Worm (Caenorhabditis elegans) whole organism, L1 larva: ENCODE results near the gene B0336.7.

Source experiments
- C04F5.9 ChIP-seq: sonication (generic microtip); optimal IDR thresholded peaks from 2 replicates; lab custom pipeline; 2016; ENCODE audit warnings: missing genetic modification characterization, missing compliant biosample characterization
- C34B4.2 ChIP-seq: sonication (generic microtip); optimal IDR thresholded peaks from 2 replicates; lab custom pipeline; 2017; ENCODE audit warnings: mild to moderate bottlenecking, missing genetic modification characterization, missing compliant biosample characterization
- alr-1 ChIP-seq: fragments of 200-800 bp; sonication (Bioruptor generic); optimal IDR thresholded peaks from 2 replicates; lab custom pipeline; 2018; ENCODE audit warnings: borderline replicate concordance, mild to moderate bottlenecking, missing genetic modification characterization, missing compliant biosample characterization
- ama-1 ChIP-seq: fragments of 150-350 bp; optimal IDR thresholded peaks from 2 replicates; lab custom pipeline; 2014
- blmp-1 ChIP-seq: fragments of 150-350 bp; optimal IDR thresholded peaks from 2 replicates; lab custom pipeline; 2014; ENCODE audit warnings: missing biosample characterization, missing genetic modification characterization
- ceh-63 ChIP-seq: fragments of 200-800 bp; sonication (Bioruptor generic); optimal IDR thresholded peaks from 2 replicates; lab custom pipeline; 2018; ENCODE audit warnings: mild to moderate bottlenecking, missing genetic modification characterization, missing compliant biosample characterization
- ceh-88 ChIP-seq: fragments of 200-800 bp; sonication (Bioruptor generic); IDR thresholded peaks from 2 replicates; pipeline ENCODE4 v1.3.6; 2022; ENCODE audit warnings: missing genetic modification characterization, missing compliant biosample characterization
- ces-1 ChIP-seq: fragments of 150-350 bp; optimal IDR thresholded peaks from 2 replicates; lab custom pipeline; 2014; ENCODE audit warnings: missing biosample characterization, missing genetic modification reagents, missing genetic modification characterization
- dpl-1 ChIP-seq, 3 experiments: fragments of 150-350 bp in 2 of 3; sonication (generic microtip) in 1 of 3; optimal IDR thresholded peaks; 2 replicates each; lab custom pipeline; 2014 to 2017; ENCODE audit warnings: missing biosample characterization in 3 of 3, missing genetic modification characterization in 3 of 3, missing genetic modification reagents in 3 of 3
- efl-1 ChIP-seq, 4 experiments: fragments of 150-350 bp; optimal IDR thresholded peaks in 3 of 4; peaks in 1 of 4; 1 replicate in 1 of 4; 2 replicates in 3 of 4; lab custom pipeline; 2014; ENCODE audit warnings: missing biosample characterization in 2 of 4, missing genetic modification characterization in 2 of 4, missing genetic modification reagents in 2 of 4
- efl-3 ChIP-seq: fragments of 200-800 bp; sonication (Bioruptor generic); optimal IDR thresholded peaks from 2 replicates; lab custom pipeline; 2018; ENCODE audit warnings: mild to moderate bottlenecking, missing genetic modification characterization, missing compliant biosample characterization
- egl-13 ChIP-seq: sonication (generic microtip); optimal IDR thresholded peaks from 2 replicates; lab custom pipeline; 2016; ENCODE audit warnings: missing genotype, missing genetic modification reagents, missing genetic modification characterization, missing compliant biosample characterization
- elt-2 ChIP-seq: sonication (generic microtip); optimal IDR thresholded peaks from 2 replicates; lab custom pipeline; 2016; ENCODE audit warnings: missing genetic modification characterization, mild to moderate bottlenecking, inconsistent platforms, missing compliant biosample characterization, missing genetic modification reagents
- fkh-4 ChIP-seq: sonication (generic microtip); optimal IDR thresholded peaks from 2 replicates; lab custom pipeline; 2016; ENCODE audit warnings: missing compliant biosample characterization, missing genetic modification characterization, borderline replicate concordance
- fkh-8 ChIP-seq: sonication (generic microtip); optimal IDR thresholded peaks from 2 replicates; lab custom pipeline; 2016; ENCODE audit warnings: mild to moderate bottlenecking, missing genetic modification characterization, missing compliant biosample characterization
- grh-1 ChIP-seq: fragments of 200-800 bp; sonication (Bioruptor generic); IDR thresholded peaks from 2 replicates; pipeline ENCODE4 v1.3.6; 2022; ENCODE audit warnings: missing genetic modification reagents, missing genetic modification characterization, missing compliant biosample characterization
- hlh-17 ChIP-seq: fragments of 200-800 bp; sonication (Bioruptor generic); optimal IDR thresholded peaks from 2 replicates; lab custom pipeline; 2018; ENCODE audit warnings: missing genetic modification characterization, mild to moderate bottlenecking, missing compliant biosample characterization, moderate library complexity, borderline replicate concordance
- hlh-4 ChIP-seq: sonication (generic microtip); optimal IDR thresholded peaks from 2 replicates; lab custom pipeline; 2016; ENCODE audit warnings: mild to moderate bottlenecking, missing genetic modification characterization, missing compliant biosample characterization
- hpl-2 ChIP-seq: fragments of 150-350 bp; optimal IDR thresholded peaks from 2 replicates; lab custom pipeline; 2014; ENCODE audit warnings: missing biosample characterization, missing genetic modification reagents, missing genetic modification characterization
- lin-13 ChIP-seq: fragments of 150-350 bp; optimal IDR thresholded peaks from 2 replicates; lab custom pipeline; 2014; ENCODE audit warnings: missing biosample characterization, missing genetic modification reagents, missing genetic modification characterization
- lin-14 ChIP-seq: fragments of 200-800 bp; sonication (Bioruptor generic); optimal IDR thresholded peaks from 2 replicates; lab custom pipeline; 2018; ENCODE audit warnings: mild to moderate bottlenecking, missing genetic modification characterization, moderate library complexity, missing compliant biosample characterization
- lin-15B ChIP-seq: fragments of 150-350 bp; sonication (generic microtip); optimal IDR thresholded peaks from 3 replicates; lab custom pipeline; 2014; ENCODE audit warnings: missing biosample characterization, missing genetic modification characterization
- lin-35 ChIP-seq, 2 experiments: fragments of 150-350 bp; optimal IDR thresholded peaks; 2 replicates each; lab custom pipeline; 2014; ENCODE audit warnings: missing biosample characterization in 2 of 2, missing genetic modification characterization in 2 of 2, missing genetic modification reagents in 2 of 2
- mab-9 ChIP-seq: fragments of 200-800 bp; sonication (Bioruptor generic); IDR thresholded peaks from 2 replicates; pipeline ENCODE4 v1.3.6; 2022; ENCODE audit warnings: missing genetic modification reagents, missing genetic modification characterization, missing compliant biosample characterization
- mdl-1 ChIP-seq, 2 experiments: fragments of 150-350 bp; optimal IDR thresholded peaks; 2 replicates each; lab custom pipeline; 2014 to 2017; ENCODE audit warnings: missing biosample characterization in 2 of 2, missing genetic modification characterization in 2 of 2, inconsistent platforms in 1 of 2
- mef-2 ChIP-seq: fragments of 150-350 bp; optimal IDR thresholded peaks from 2 replicates; lab custom pipeline; 2014; ENCODE audit warnings: missing biosample characterization, missing genetic modification characterization
- nhr-19 ChIP-seq: fragments of 200-800 bp; sonication (Bioruptor generic); conservative IDR thresholded peaks from 2 replicates; pipeline ENCODE4 v1.3.6; 2022; ENCODE audit warnings: missing genetic modification characterization, missing compliant biosample characterization
- nhr-20 ChIP-seq: sonication (generic microtip); optimal IDR thresholded peaks from 2 replicates; lab custom pipeline; 2016; ENCODE audit warnings: mild to moderate bottlenecking, missing genetic modification characterization, missing compliant biosample characterization
- nhr-237 ChIP-seq: fragments of 150-350 bp; optimal IDR thresholded peaks from 2 replicates; lab custom pipeline; 2014; ENCODE audit warnings: missing biosample characterization, missing genetic modification characterization
- nhr-71 ChIP-seq: sonication (generic microtip); optimal IDR thresholded peaks from 2 replicates; lab custom pipeline; 2016; ENCODE audit warnings: mild to moderate bottlenecking, missing genetic modification characterization, moderate library complexity, missing compliant biosample characterization
- nhr-77 ChIP-seq: fragments of 150-350 bp; optimal IDR thresholded peaks from 2 replicates; lab custom pipeline; 2014; ENCODE audit warnings: missing biosample characterization, missing genetic modification characterization
- nhr-90 ChIP-seq: sonication (generic microtip); optimal IDR thresholded peaks from 2 replicates; lab custom pipeline; 2016; ENCODE audit warnings: mild to moderate bottlenecking, missing genetic modification characterization, missing compliant biosample characterization; ENCODE audit not compliant: poor library complexity
- pax-3 ChIP-seq: fragments of 200-800 bp; sonication (Bioruptor generic); optimal IDR thresholded peaks from 2 replicates; lab custom pipeline; 2018; ENCODE audit warnings: mild to moderate bottlenecking, missing genetic modification characterization, moderate library complexity, missing compliant biosample characterization
- pqm-1 ChIP-seq: sonication (generic microtip); optimal IDR thresholded peaks from 3 replicates; lab custom pipeline; 2017; ENCODE audit warnings: missing biosample characterization, missing genetic modification characterization
- snpc-4 ChIP-seq: fragments of 150-350 bp; optimal IDR thresholded peaks from 2 replicates; lab custom pipeline; 2014; ENCODE audit warnings: missing biosample characterization, missing genetic modification characterization
- sox-4 ChIP-seq: sonication (generic microtip); optimal IDR thresholded peaks from 2 replicates; lab custom pipeline; 2016; ENCODE audit warnings: missing genetic modification characterization, missing compliant biosample characterization
- sup-37 ChIP-seq: fragments of 200-800 bp; sonication (Bioruptor generic); optimal IDR thresholded peaks from 2 replicates; lab custom pipeline; 2018; ENCODE audit warnings: mild to moderate bottlenecking, missing genetic modification characterization, missing compliant biosample characterization
- tbx-2 ChIP-seq: sonication (generic microtip); optimal IDR thresholded peaks from 2 replicates; lab custom pipeline; 2016; ENCODE audit warnings: missing genetic modification characterization, missing compliant biosample characterization
- unc-130 ChIP-seq: fragments of 150-350 bp; optimal IDR thresholded peaks from 2 replicates; lab custom pipeline; 2017; ENCODE audit warnings: missing biosample characterization, missing genetic modification characterization, inconsistent platforms
- unc-30 ChIP-seq: sonication (generic microtip); optimal IDR thresholded peaks from 2 replicates; lab custom pipeline; 2017; ENCODE audit warnings: missing biosample characterization, missing genetic modification characterization
- unc-98 ChIP-seq: fragments of 200-800 bp; sonication (Bioruptor generic); IDR thresholded peaks from 2 replicates; pipeline ENCODE4 v1.3.6; 2022; ENCODE audit warnings: missing genetic modification characterization, missing compliant biosample characterization
- zip-4 ChIP-seq: fragments of 200-800 bp; sonication (Bioruptor generic); optimal IDR thresholded peaks from 2 replicates; lab custom pipeline; 2018; ENCODE audit warnings: mild to moderate bottlenecking, missing genetic modification characterization, moderate library complexity, missing compliant biosample characterization

Gene B0336.7

ce11 chrIII:5667952-5668489 lies 29.1 kb downstream of the B0336.7 start (continued):
- TF ChIP-seq nhr-90 (tag; lab: Kevin White, UChicago), result no peak
- TF ChIP-seq mab-9 (GFP tag; lab: Robert Waterston, UW), result no peak
- no peak for TF ChIP-seq ceh-63 (GFP tag; lab: Kevin White, UChicago)
- TF ChIP-seq efl-1 (optimal IDR thresholded peaks at IDR 0.05; lab: Kevin White, UChicago), result peak; percentile 38 to 44
- peak in 1 of 2 experiments; percentile 71 for TF ChIP-seq efl-1 (GFP tag; optimal IDR thresholded peaks at IDR 0.05 in 1 of 2; lab: Kevin White, UChicago)
- TF ChIP-seq lin-15B (tag; lab: Kevin White, UChicago), result no peak
- TF ChIP-seq pqm-1 (tag; lab: Kevin White, UChicago), result no peak
- TF ChIP-seq sox-4 (tag; lab: Kevin White, UChicago), result no peak
- TF ChIP-seq ama-1 (lab: Kevin White, UChicago), result no peak
- peak in 2 of 3 experiments; percentile 15 to 16 for TF ChIP-seq dpl-1 (GFP tag; optimal IDR thresholded peaks at IDR 0.05; lab: Kevin White, UChicago)
- TF ChIP-seq nhr-71, result peak; percentile 41
- no peak for TF ChIP-seq elt-2 (tag; lab: Kevin White, UChicago)
- TF ChIP-seq zip-4 (GFP tag; lab: Kevin White, UChicago), result no peak
- no peak for TF ChIP-seq egl-13
- no peak for TF ChIP-seq unc-30 (tag; lab: Kevin White, UChicago)
- no peak for TF ChIP-seq hpl-2
- TF ChIP-seq fkh-8 (tag; lab: Kevin White, UChicago), result peak; percentile 2
- no peak for TF ChIP-seq mdl-1 (tag; optimal IDR thresholded peaks at IDR 0.05; lab: Kevin White, UChicago)
- TF ChIP-seq mef-2 (tag; lab: Kevin White, UChicago), result no peak
- no peak for TF ChIP-seq hlh-4
- no peak for TF ChIP-seq nhr-237 (tag; lab: Kevin White, UChicago)
- no peak for TF ChIP-seq lin-13 (GFP tag; lab: Kevin White, UChicago)
- no peak for TF ChIP-seq ceh-88 (GFP tag; lab: Robert Waterston, UW)

- no peak for TF ChIP-seq fkh-4 (tag; lab: Kevin White, UChicago)
- no peak for TF ChIP-seq tbx-2
- TF ChIP-seq mef-2 (tag; lab: Kevin White, UChicago), result no peak
- no peak for TF ChIP-seq nhr-20 (tag; lab: Kevin White, UChicago)
- TF ChIP-seq ces-1 (GFP tag; lab: Kevin White, UChicago), result no peak
- no peak for TF ChIP-seq snpc-4 (tag; lab: Kevin White, UChicago)
- TF ChIP-seq lin-14 (GFP tag; lab: Kevin White, UChicago), result peak; percentile 23
- peak; percentile 48 for TF ChIP-seq blmp-1 (tag; lab: Kevin White, UChicago)
- no peak for TF ChIP-seq nhr-77 (tag; lab: Kevin White, UChicago)
- no peak for TF ChIP-seq pax-3
- TF ChIP-seq, all 84 proteins: peak for 2
Measured at ce11 chrIII:5665710-5666109, 31.5 kb downstream of the B0336.7 start.

ce11 chrIII:5665278-5665677 lies 31.9 kb downstream of the B0336.7 start:
- TF ChIP-seq blmp-1 (tag; lab: Kevin White, UChicago) (peak; percentile 94), lin-35 (GFP tag; optimal IDR thresholded peaks at IDR 0.05; lab: Kevin White, UChicago) (peak in 1 of 2 experiments; percentile 22), dpl-1 (GFP tag; optimal IDR thresholded peaks at IDR 0.05; lab: Kevin White, UChicago) (no peak), efl-1 (optimal IDR thresholded peaks at IDR 0.05; lab: Kevin White, UChicago) (no peak), efl-1 (GFP tag; optimal IDR thresholded peaks at IDR 0.05 in 1 of 2; lab: Kevin White, UChicago) (peak in 1 of 2 experiments; percentile 93), lin-14 (GFP tag; lab: Kevin White, UChicago) (peak; percentile 53)

ce11 chrIII:5663933-5664332 lies 33.2 kb downstream of the B0336.7 start, which contains the start of gene par-3:
TSS of gene par-3 (plus strand) at chrIII:5664233.
- TF ChIP-seq unc-130 (tag; lab: Kevin White, UChicago) (no peak), unc-98 (GFP tag; lab: Robert Waterston, UW) (no peak), mdl-1 (tag; optimal IDR thresholded peaks at IDR 0.05; lab: Kevin White, UChicago) (no peak), alr-1 (no peak), grh-1 (no peak), C34B4.2 (tag; lab: Kevin White, UChicago) (no peak), hlh-17 (GFP tag; lab: Kevin White, UChicago) (no peak), lin-35 (GFP tag; optimal IDR thresholded peaks at IDR 0.05; lab: Kevin White, UChicago) (no peak), nhr-19 (GFP tag; lab: Robert Waterston, UW) (no peak), C04F5.9 (tag; lab: Kevin White, UChicago) (no peak), sup-37 (no peak), blmp-1 (tag; lab: Kevin White, UChicago) (no peak), nhr-77 (tag; lab: Kevin White, UChicago) (no peak), nhr-90 (tag; lab: Kevin White, UChicago) (no peak), efl-3 (GFP tag; lab: Kevin White, UChicago) (no peak)
